Worm (Caenorhabditis elegans): ENCODE measurements around the gene mml-1.

- TF ChIP-seq sea-1 (GFP tag; conservative IDR thresholded peaks at IDR 0.05): no peak
- no peak for TF ChIP-seq hmbx-1 (tag; optimal IDR thresholded peaks at IDR 0.05)
- no peak for TF ChIP-seq flt-1 (GFP tag; IDR thresholded peaks at IDR 0.05)
- TF ChIP-seq ama-1 (optimal IDR thresholded peaks at IDR 0.05): no peak
- TF ChIP-seq ceh-13 (GFP tag; optimal IDR thresholded peaks at IDR 0.05): no peak
- no peak for TF ChIP-seq scrt-1 (GFP tag; IDR thresholded peaks at IDR 0.05)
- no peak for TF ChIP-seq hnd-1 (tag; optimal IDR thresholded peaks at IDR 0.05)
- no peak for TF ChIP-seq tra-4 (tag; optimal IDR thresholded peaks at IDR 0.05)
- TF ChIP-seq hmg-4 (GFP tag; optimal IDR thresholded peaks at IDR 0.05): no peak
- no peak for TF ChIP-seq B0310.2 (tag; optimal IDR thresholded peaks at IDR 0.05)
- TF ChIP-seq pes-1 (GFP tag; IDR thresholded peaks at IDR 0.05): no peak
- no peak for TF ChIP-seq F13C5.2 (tag; optimal IDR thresholded peaks at IDR 0.05)
- no peak for TF ChIP-seq tbx-11 (GFP tag; IDR thresholded peaks at IDR 0.05)
- no peak for TF ChIP-seq aly-1 (tag; optimal IDR thresholded peaks at IDR 0.05)
Observed at ce11 chrIII:7375434-7375833, 903 bp upstream of the mml-1 start.
